Fruit fly (Drosophila melanogaster): ENCODE measurements around the gene Reck.

The Reck gene

dm6 chr3L:15005085-15005484 is 8.8 kb downstream of the Reck start (continued):
- TF ChIP-seq CG11902 (GFP tag; optimal IDR thresholded peaks at IDR 0.05), result no peak
- TF ChIP-seq CG6792 (GFP tag; optimal IDR thresholded peaks at IDR 0.05), result peak; percentile 32
- TF ChIP-seq ss (GFP tag; optimal IDR thresholded peaks at IDR 0.05), result no peak
- no peak for TF ChIP-seq fd85E (GFP tag; optimal IDR thresholded peaks at IDR 0.05)
- TF ChIP-seq Hr38 (GFP tag; optimal IDR thresholded peaks at IDR 0.05), result no peak
- peak; percentile 52 for TF ChIP-seq acj6 (GFP tag; optimal IDR thresholded peaks at IDR 0.05)
- peak; percentile 56 for TF ChIP-seq topi (GFP tag; optimal IDR thresholded peaks at IDR 0.05)
- TF ChIP-seq CG6163 (GFP tag; IDR thresholded peaks at IDR 0.05), result peak; percentile 82
- peak; percentile 78 for TF ChIP-seq eg (GFP tag; IDR thresholded peaks at IDR 0.05)
- peak; percentile 27 for TF ChIP-seq CG8319 (GFP tag; optimal IDR thresholded peaks at IDR 0.05)
- TF ChIP-seq CG16779 (tag; optimal IDR thresholded peaks at IDR 0.05), result no peak
- peak; percentile 59 for TF ChIP-seq CG10669 (GFP tag; optimal IDR thresholded peaks at IDR 0.05)
- TF ChIP-seq CG8632 (GFP tag; optimal IDR thresholded peaks at IDR 0.05), result peak; percentile 6
- peak; percentile 51 for TF ChIP-seq cyc (GFP tag; optimal IDR thresholded peaks at IDR 0.05)

- no peak for TF ChIP-seq CG31627 (GFP tag; optimal IDR thresholded peaks at IDR 0.05)
- TF ChIP-seq fd85E (GFP tag; optimal IDR thresholded peaks at IDR 0.05), result no peak
- no peak for TF ChIP-seq CG3919 (GFP tag; optimal IDR thresholded peaks at IDR 0.05)
- no peak for TF ChIP-seq Hr4 (GFP tag; optimal IDR thresholded peaks at IDR 0.05)
- no peak for TF ChIP-seq lz (GFP tag; optimal IDR thresholded peaks at IDR 0.05)
- no peak for TF ChIP-seq CG32006 (GFP tag; optimal IDR thresholded peaks at IDR 0.05)
- TF ChIP-seq esn (GFP tag; optimal IDR thresholded peaks at IDR 0.05), result peak; percentile 35
- TF ChIP-seq dsx (GFP tag; optimal IDR thresholded peaks at IDR 0.05; ENCODE audit: poor library complexity, severe bottlenecking), result no peak
- TF ChIP-seq Smox (GFP tag; optimal IDR thresholded peaks at IDR 0.05), result no peak
- peak; percentile 78 for TF ChIP-seq CG3032 (tag; optimal IDR thresholded peaks at IDR 0.05)
- no peak for TF ChIP-seq CG6808 (GFP tag; optimal IDR thresholded peaks at IDR 0.05)
- TF ChIP-seq CG11762 (GFP tag; optimal IDR thresholded peaks at IDR 0.05; ENCODE audit: insufficient read depth), result peak; percentile 51
- TF ChIP-seq CG10669 (GFP tag; optimal IDR thresholded peaks at IDR 0.05), result peak; percentile 29
- TF ChIP-seq cyc (GFP tag; optimal IDR thresholded peaks at IDR 0.05), result peak; percentile 38
- TF ChIP-seq CG11294 (GFP tag; IDR thresholded peaks at IDR 0.05), result peak; percentile 56; the same call in 1 of the 2 replicates
- TF ChIP-seq svp (GFP tag), result peak; percentile 55
- no peak for TF ChIP-seq CG9139 (GFP tag; optimal IDR thresholded peaks at IDR 0.05)
- TF ChIP-seq CG34406 (GFP tag; optimal IDR thresholded peaks at IDR 0.05), result no peak
- TF ChIP-seq achi (GFP tag; optimal IDR thresholded peaks at IDR 0.05), result no peak
- no peak for TF ChIP-seq CG6163 (GFP tag; IDR thresholded peaks at IDR 0.05)
- no peak for TF ChIP-seq CG8632 (GFP tag; optimal IDR thresholded peaks at IDR 0.05)
- no peak for TF ChIP-seq Sox14 (GFP tag; optimal IDR thresholded peaks at IDR 0.05)
- TF ChIP-seq topi (GFP tag; optimal IDR thresholded peaks at IDR 0.05), result peak; percentile 33
- no peak for TF ChIP-seq CG6276 (GFP tag; optimal IDR thresholded peaks at IDR 0.05)
- TF ChIP-seq CG15336 (GFP tag; IDR thresholded peaks at IDR 0.05), result peak; percentile 38; the same call in 1 of the 2 replicates
- no peak for TF ChIP-seq Sox102F (GFP tag; optimal IDR thresholded peaks at IDR 0.05)
- no peak for TF ChIP-seq CG16779 (tag; optimal IDR thresholded peaks at IDR 0.05)
- TF ChIP-seq Met (GFP tag; optimal IDR thresholded peaks at IDR 0.05), result no peak
- no peak for TF ChIP-seq Hr39 (GFP tag; optimal IDR thresholded peaks at IDR 0.05)
- no peak; the same call in 2 of the 3 replicates for TF ChIP-seq CG8119 (GFP tag; IDR thresholded peaks at IDR 0.05)
- TF ChIP-seq CG10631 (GFP tag; optimal IDR thresholded peaks at IDR 0.05), result peak; percentile 63
- peak; percentile 36 for TF ChIP-seq Eip78C (GFP tag)
- TF ChIP-seq CG11902 (GFP tag; optimal IDR thresholded peaks at IDR 0.05), result peak; percentile 62
- no peak for TF ChIP-seq CG8319 (GFP tag; optimal IDR thresholded peaks at IDR 0.05)
- no peak for TF ChIP-seq pdm3 (GFP tag; optimal IDR thresholded peaks at IDR 0.05)
- TF ChIP-seq Eip93F (GFP tag; optimal IDR thresholded peaks at IDR 0.05), result no peak
- no peak for TF ChIP-seq CG4318 (GFP tag; optimal IDR thresholded peaks at IDR 0.05)
- no peak for TF ChIP-seq Blimp-1 (GFP tag; optimal IDR thresholded peaks at IDR 0.05)
- TF ChIP-seq eg (GFP tag; IDR thresholded peaks at IDR 0.05), result peak; percentile 77
- no peak for TF ChIP-seq OdsH (GFP tag; optimal IDR thresholded peaks at IDR 0.05)
- TF ChIP-seq fkh (GFP tag; optimal IDR thresholded peaks at IDR 0.05), result peak; percentile 6
- no peak for TF ChIP-seq dac (GFP tag; optimal IDR thresholded peaks at IDR 0.05)
- peak; percentile 29 for TF ChIP-seq Ets96B (tag; optimal IDR thresholded peaks at IDR 0.05)
- TF ChIP-seq CG7368 (GFP tag; optimal IDR thresholded peaks at IDR 0.05), result no peak
Observed at dm6 chr3L:14999284-15000019, 14.4 kb downstream of the Reck start, which contains the start of the genes mRpL39 and Prosbeta2. mRpL39 (minus strand) TSS chr3L:14999666. Prosbeta2 (plus strand) TSS chr3L:14999951.

Data from whole organism, prepupa.